Worm (Caenorhabditis elegans): ENCODE data around the gene tag-30.

tag-30 gene

DNA sequence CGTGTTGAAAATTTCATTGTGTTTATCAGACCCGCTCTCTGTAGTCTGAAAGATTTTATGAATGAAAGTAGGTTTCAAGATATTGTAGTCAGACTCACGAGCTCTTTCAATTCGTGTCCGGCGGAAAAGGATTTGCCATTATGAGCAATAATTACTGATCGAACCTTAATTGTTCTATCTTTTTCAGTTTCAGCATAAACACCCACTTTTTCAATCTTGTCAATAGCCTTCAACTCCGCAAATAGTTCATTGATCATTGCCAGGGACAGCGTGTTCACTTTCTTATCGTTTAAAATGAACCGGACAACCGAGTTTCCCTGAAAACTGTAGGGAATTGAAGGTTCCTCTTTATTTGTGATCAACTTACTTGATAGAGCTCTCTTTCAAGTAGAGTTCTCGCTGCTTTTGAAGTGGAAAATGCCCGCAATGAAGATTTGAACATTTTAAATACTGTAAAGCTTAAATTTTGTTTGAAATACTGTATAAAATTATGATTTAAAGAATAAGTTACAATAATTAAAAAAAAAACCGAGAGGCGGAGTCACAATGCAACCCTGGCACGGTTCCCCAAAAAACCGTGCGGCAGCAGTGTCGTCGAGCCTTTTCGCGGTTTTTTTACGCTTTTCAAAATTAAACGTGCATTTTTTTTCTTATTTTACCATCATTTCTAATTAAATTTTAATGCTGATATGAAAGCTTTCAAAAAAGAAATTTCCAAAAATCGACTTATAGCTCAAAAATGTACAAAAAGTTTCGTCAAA is 1.1 kb upstream of the tag-30 start, which contains the start of gene ech-2 (continued):
- TF ChIP-seq snu-23 (GFP tag; optimal IDR thresholded peaks at IDR 0.05) (peak; percentile 12), F16B12.6 (tag; optimal IDR thresholded peaks at IDR 0.05) (no peak), nhr-90 (tag; optimal IDR thresholded peaks at IDR 0.05; ENCODE audit: poor library complexity) (peak; percentile 10), nhr-71 (tag; optimal IDR thresholded peaks at IDR 0.05) (peak; percentile 0), ceh-90 (tag; optimal IDR thresholded peaks at IDR 0.05) (peak; percentile 7), lin-14 (GFP tag; optimal IDR thresholded peaks at IDR 0.05) (peak; percentile 1), elt-3 (tag; optimal IDR thresholded peaks at IDR 0.05) (peak in 1 of 6 experiments; percentile 20), egl-27 (tag; optimal IDR thresholded peaks at IDR 0.05) (no peak), jun-1 (tag; optimal IDR thresholded peaks at IDR 0.05) (no peak), tbx-2 (tag; optimal IDR thresholded peaks at IDR 0.05) (no peak), nhr-19 (GFP tag; conservative IDR thresholded peaks at IDR 0.05) (no peak), ceh-8 (GFP tag; optimal IDR thresholded peaks at IDR 0.05) (no peak), snpc-4 (tag; optimal IDR thresholded peaks at IDR 0.05) (no peak), unc-62 (GFP tag; optimal IDR thresholded peaks at IDR 0.05) (no peak), C04F5.9 (tag; optimal IDR thresholded peaks at IDR 0.05) (no peak), ztf-4 (tag; optimal IDR thresholded peaks at IDR 0.05) (no peak), fkh-10 (GFP tag; optimal IDR thresholded peaks at IDR 0.05) (no peak), nhr-20 (tag; optimal IDR thresholded peaks at IDR 0.05) (no peak), fos-1 (tag; optimal IDR thresholded peaks at IDR 0.05) (no peak), blmp-1 (tag; optimal IDR thresholded peaks at IDR 0.05) (peak; percentile 41), sptf-1 (tag; optimal IDR thresholded peaks at IDR 0.05) (no peak), irx-1 (tag; optimal IDR thresholded peaks at IDR 0.05) (no peak), unc-30 (tag; optimal IDR thresholded peaks at IDR 0.05) (no peak), lsy-2 (tag; optimal IDR thresholded peaks at IDR 0.05) (peak; percentile 39 to 40), rnt-1 (tag; optimal IDR thresholded peaks at IDR 0.05) (no peak), aly-2 (tag; optimal IDR thresholded peaks at IDR 0.05) (no peak), ceh-88 (GFP tag; IDR thresholded peaks at IDR 0.05) (no peak), pax-3 (tag; optimal IDR thresholded peaks at IDR 0.05) (no peak), mef-2 (tag; optimal IDR thresholded peaks at IDR 0.05) (no peak), ama-1 (optimal IDR thresholded peaks at IDR 0.05) (no peak), nhr-28 (tag; optimal IDR thresholded peaks at IDR 0.05) (no peak), sox-4 (tag; optimal IDR thresholded peaks at IDR 0.05) (no peak), egl-13 (tag; optimal IDR thresholded peaks at IDR 0.05) (no peak), ztf-11 (tag; optimal IDR thresholded peaks at IDR 0.05) (no peak), dpl-1 (GFP tag; optimal IDR thresholded peaks at IDR 0.05) (peak; percentile 27 to 46 (median 33)), nhr-84 (tag; optimal IDR thresholded peaks at IDR 0.05) (no peak)

ce11 chrIV:11855424-11855823 is 465 bp upstream of the tag-30 start:
- TF ChIP-seq vab-15 (tag; optimal IDR thresholded peaks at IDR 0.05) (no peak), aly-2 (tag; optimal IDR thresholded peaks at IDR 0.05) (no peak), unc-98 (GFP tag; IDR thresholded peaks at IDR 0.05) (no peak)

- TF ChIP-seq zag-1 (tag; optimal IDR thresholded peaks at IDR 0.05) (no peak), isw-1 (GFP tag; IDR thresholded peaks at IDR 0.05) (no peak), unc-130 (tag; optimal IDR thresholded peaks at IDR 0.05) (no peak), egl-13 (tag; optimal IDR thresholded peaks at IDR 0.05) (no peak), mep-1 (tag; optimal IDR thresholded peaks at IDR 0.05) (no peak), irx-1 (tag; optimal IDR thresholded peaks at IDR 0.05) (no peak), nhr-28 (tag; optimal IDR thresholded peaks at IDR 0.05) (no peak), F16B12.6 (tag; optimal IDR thresholded peaks at IDR 0.05) (no peak), ceh-8 (GFP tag; optimal IDR thresholded peaks at IDR 0.05) (no peak), efl-3 (GFP tag; optimal IDR thresholded peaks at IDR 0.05) (no peak), blmp-1 (tag; optimal IDR thresholded peaks at IDR 0.05) (no peak), fkh-10 (GFP tag; optimal IDR thresholded peaks at IDR 0.05) (no peak)
These were observed 3.1 kb downstream of the tag-30 start, which contains the start of gene F38H4.5 for ce11 chrIV:11851882-11852281. Gene F38H4.5 (plus strand): TSS chrIV:11852182.

Measured in whole organism, L1 larva.